Worm (Caenorhabditis elegans) whole organism, L1 larva: Measurements from ENCODE around the gene ugtp-1.
A peak's percentile ranks its signal among the peaks of the same experiment; 100 is the strongest.

Source experiments
- C34B4.2 ChIP-seq: sonication (generic microtip); optimal IDR thresholded peaks from 2 replicates; lab custom pipeline; 2017; ENCODE audit warnings: mild to moderate bottlenecking, missing genetic modification characterization, missing compliant biosample characterization
- Y116A8C.19 ChIP-seq: sonication (generic microtip); optimal IDR thresholded peaks from 2 replicates; lab custom pipeline; 2016; ENCODE audit warnings: missing compliant biosample characterization, missing genetic modification characterization, borderline replicate concordance
- aly-2 ChIP-seq: fragments of 150-350 bp; optimal IDR thresholded peaks from 2 replicates; lab custom pipeline; 2014; ENCODE audit warnings: missing biosample characterization, missing genetic modification characterization
- blmp-1 ChIP-seq: fragments of 150-350 bp; optimal IDR thresholded peaks from 2 replicates; lab custom pipeline; 2014; ENCODE audit warnings: missing biosample characterization, missing genetic modification characterization
- ceh-82 ChIP-seq, 3 experiments: fragments of 150-350 bp in 1 of 3; sonication (generic microtip) in 2 of 3; optimal IDR thresholded peaks; 2 replicates each; lab custom pipeline; 2014 to 2017; ENCODE audit warnings: missing biosample characterization in 3 of 3, missing genetic modification characterization in 3 of 3
- ceh-90 ChIP-seq: sonication (generic microtip); optimal IDR thresholded peaks from 2 replicates; lab custom pipeline; 2016; ENCODE audit warnings: missing genetic modification characterization, missing compliant biosample characterization
- ces-1 ChIP-seq: fragments of 150-350 bp; optimal IDR thresholded peaks from 2 replicates; lab custom pipeline; 2014; ENCODE audit warnings: missing biosample characterization, missing genetic modification reagents, missing genetic modification characterization
- dsc-1 ChIP-seq: sonication (generic microtip); optimal IDR thresholded peaks from 2 replicates; lab custom pipeline; 2016; ENCODE audit warnings: mild to moderate bottlenecking, missing genetic modification characterization, missing compliant biosample characterization
- egl-13 ChIP-seq: sonication (generic microtip); optimal IDR thresholded peaks from 2 replicates; lab custom pipeline; 2016; ENCODE audit warnings: missing genotype, missing genetic modification reagents, missing genetic modification characterization, missing compliant biosample characterization
- egl-27 ChIP-seq, 2 experiments: fragments of 150-350 bp in 1 of 2; sonication (generic microtip); optimal IDR thresholded peaks; 3 replicates each; lab custom pipeline; 2017 to 2018; ENCODE audit warnings: missing biosample characterization in 2 of 2, missing genetic modification characterization in 2 of 2, missing genetic modification reagents in 2 of 2
- elt-2 ChIP-seq: sonication (generic microtip); optimal IDR thresholded peaks from 2 replicates; lab custom pipeline; 2016; ENCODE audit warnings: missing genetic modification characterization, mild to moderate bottlenecking, inconsistent platforms, missing compliant biosample characterization, missing genetic modification reagents
- ets-5 ChIP-seq: fragments of 200-800 bp; sonication (Bioruptor generic); IDR thresholded peaks from 2 replicates; pipeline ENCODE4 v1.3.6; 2022; ENCODE audit warnings: missing genetic modification characterization, missing compliant biosample characterization
- fkh-10 ChIP-seq: sonication (generic microtip); optimal IDR thresholded peaks from 2 replicates; lab custom pipeline; 2017; ENCODE audit warnings: missing biosample characterization, missing genetic modification reagents, missing genetic modification characterization
- fkh-8 ChIP-seq: sonication (generic microtip); optimal IDR thresholded peaks from 2 replicates; lab custom pipeline; 2016; ENCODE audit warnings: mild to moderate bottlenecking, missing genetic modification characterization, missing compliant biosample characterization
- grh-1 ChIP-seq: fragments of 200-800 bp; sonication (Bioruptor generic); IDR thresholded peaks from 2 replicates; pipeline ENCODE4 v1.3.6; 2022; ENCODE audit warnings: missing genetic modification reagents, missing genetic modification characterization, missing compliant biosample characterization
- hlh-17 ChIP-seq: fragments of 200-800 bp; sonication (Bioruptor generic); optimal IDR thresholded peaks from 2 replicates; lab custom pipeline; 2018; ENCODE audit warnings: missing genetic modification characterization, mild to moderate bottlenecking, missing compliant biosample characterization, moderate library complexity, borderline replicate concordance
- hpl-2 ChIP-seq: fragments of 150-350 bp; optimal IDR thresholded peaks from 2 replicates; lab custom pipeline; 2014; ENCODE audit warnings: missing biosample characterization, missing genetic modification reagents, missing genetic modification characterization
- irx-1 ChIP-seq: sonication (generic microtip); optimal IDR thresholded peaks from 2 replicates; lab custom pipeline; 2016; ENCODE audit warnings: missing genetic modification characterization, missing compliant biosample characterization
- isw-1 ChIP-seq: fragments of 200-800 bp; sonication (Bioruptor generic); IDR thresholded peaks from 2 replicates; pipeline ENCODE4 v1.3.6; 2022; ENCODE audit warnings: missing genetic modification characterization, missing compliant biosample characterization
- jun-1 ChIP-seq: fragments of 150-350 bp; optimal IDR thresholded peaks from 2 replicates; lab custom pipeline; 2014; ENCODE audit warnings: missing biosample characterization, missing genetic modification reagents, missing genetic modification characterization
- lin-13 ChIP-seq: fragments of 150-350 bp; optimal IDR thresholded peaks from 2 replicates; lab custom pipeline; 2014; ENCODE audit warnings: missing biosample characterization, missing genetic modification reagents, missing genetic modification characterization
- lin-14 ChIP-seq: fragments of 200-800 bp; sonication (Bioruptor generic); optimal IDR thresholded peaks from 2 replicates; lab custom pipeline; 2018; ENCODE audit warnings: mild to moderate bottlenecking, missing genetic modification characterization, moderate library complexity, missing compliant biosample characterization
- lin-15B ChIP-seq: fragments of 150-350 bp; sonication (generic microtip); optimal IDR thresholded peaks from 3 replicates; lab custom pipeline; 2014; ENCODE audit warnings: missing biosample characterization, missing genetic modification characterization
- lin-35 ChIP-seq, 2 experiments: fragments of 150-350 bp; optimal IDR thresholded peaks; 2 replicates each; lab custom pipeline; 2014; ENCODE audit warnings: missing biosample characterization in 2 of 2, missing genetic modification characterization in 2 of 2, missing genetic modification reagents in 2 of 2
- lin-39 ChIP-seq: fragments of 150-350 bp; optimal IDR thresholded peaks from 2 replicates; lab custom pipeline; 2014; ENCODE audit warnings: missing biosample characterization, missing genetic modification reagents, missing genetic modification characterization
- lsy-2 ChIP-seq, 2 experiments: fragments of 150-350 bp; optimal IDR thresholded peaks; 2 replicates each; lab custom pipeline; 2014; ENCODE audit warnings: missing biosample characterization in 2 of 2, missing genetic modification characterization in 2 of 2
- mef-2 ChIP-seq: fragments of 150-350 bp; optimal IDR thresholded peaks from 2 replicates; lab custom pipeline; 2014; ENCODE audit warnings: missing biosample characterization, missing genetic modification characterization
- mep-1 ChIP-seq: fragments of 150-350 bp; optimal IDR thresholded peaks from 2 replicates; lab custom pipeline; 2014; ENCODE audit warnings: missing biosample characterization, missing genetic modification characterization
- nhr-19 ChIP-seq: fragments of 200-800 bp; sonication (Bioruptor generic); conservative IDR thresholded peaks from 2 replicates; pipeline ENCODE4 v1.3.6; 2022; ENCODE audit warnings: missing genetic modification characterization, missing compliant biosample characterization
- nhr-237 ChIP-seq: fragments of 150-350 bp; optimal IDR thresholded peaks from 2 replicates; lab custom pipeline; 2014; ENCODE audit warnings: missing biosample characterization, missing genetic modification characterization
- nhr-47 ChIP-seq: sonication (generic microtip); optimal IDR thresholded peaks from 2 replicates; lab custom pipeline; 2016; ENCODE audit warnings: mild to moderate bottlenecking, missing genetic modification characterization, moderate library complexity, missing compliant biosample characterization
- nhr-71 ChIP-seq: sonication (generic microtip); optimal IDR thresholded peaks from 2 replicates; lab custom pipeline; 2016; ENCODE audit warnings: mild to moderate bottlenecking, missing genetic modification characterization, moderate library complexity, missing compliant biosample characterization
- nhr-76 ChIP-seq: sonication (generic microtip); optimal IDR thresholded peaks from 2 replicates; lab custom pipeline; 2017; ENCODE audit warnings: missing biosample characterization, missing genetic modification characterization
- nhr-84 ChIP-seq: sonication (generic microtip); optimal IDR thresholded peaks from 2 replicates; lab custom pipeline; 2017; ENCODE audit warnings: missing biosample characterization, missing genetic modification characterization
- nhr-90 ChIP-seq: sonication (generic microtip); optimal IDR thresholded peaks from 2 replicates; lab custom pipeline; 2016; ENCODE audit warnings: mild to moderate bottlenecking, missing genetic modification characterization, missing compliant biosample characterization; ENCODE audit not compliant: poor library complexity
- pax-3 ChIP-seq: fragments of 200-800 bp; sonication (Bioruptor generic); optimal IDR thresholded peaks from 2 replicates; lab custom pipeline; 2018; ENCODE audit warnings: mild to moderate bottlenecking, missing genetic modification characterization, moderate library complexity, missing compliant biosample characterization
- pqm-1 ChIP-seq: sonication (generic microtip); optimal IDR thresholded peaks from 3 replicates; lab custom pipeline; 2017; ENCODE audit warnings: missing biosample characterization, missing genetic modification characterization
- skn-1 ChIP-seq: fragments of 150-350 bp; optimal IDR thresholded peaks from 2 replicates; lab custom pipeline; 2014; ENCODE audit warnings: missing biosample characterization, missing genetic modification characterization
- sptf-1 ChIP-seq: fragments of 150-350 bp; optimal IDR thresholded peaks from 2 replicates; lab custom pipeline; 2014; ENCODE audit warnings: missing biosample characterization, missing genetic modification characterization
- tlp-1 ChIP-seq: fragments of 150-350 bp; optimal IDR thresholded peaks from 2 replicates; lab custom pipeline; 2014; ENCODE audit warnings: missing biosample characterization, missing genetic modification characterization
- unc-130 ChIP-seq: fragments of 150-350 bp; optimal IDR thresholded peaks from 2 replicates; lab custom pipeline; 2017; ENCODE audit warnings: missing biosample characterization, missing genetic modification characterization, inconsistent platforms
- unc-30 ChIP-seq: sonication (generic microtip); optimal IDR thresholded peaks from 2 replicates; lab custom pipeline; 2017; ENCODE audit warnings: missing biosample characterization, missing genetic modification characterization
- unc-62 ChIP-seq: fragments of 150-350 bp; optimal IDR thresholded peaks from 2 replicates; lab custom pipeline; 2014; ENCODE audit warnings: missing biosample characterization, missing genetic modification reagents, missing genetic modification characterization
- unc-86 ChIP-seq: sonication (generic microtip); optimal IDR thresholded peaks from 2 replicates; lab custom pipeline; 2016; ENCODE audit warnings: missing genetic modification characterization, missing compliant biosample characterization
- unc-98 ChIP-seq: fragments of 200-800 bp; sonication (Bioruptor generic); IDR thresholded peaks from 2 replicates; pipeline ENCODE4 v1.3.6; 2022; ENCODE audit warnings: missing genetic modification characterization, missing compliant biosample characterization
- vab-15 ChIP-seq: sonication (generic microtip); optimal IDR thresholded peaks from 2 replicates; lab custom pipeline; 2017; ENCODE audit warnings: missing genotype, mild to moderate bottlenecking, missing genetic modification characterization, missing compliant biosample characterization
- zag-1 ChIP-seq: fragments of 150-350 bp; optimal IDR thresholded peaks from 2 replicates; lab custom pipeline; 2014; ENCODE audit warnings: missing biosample characterization, missing genetic modification characterization
- zip-4 ChIP-seq: fragments of 200-800 bp; sonication (Bioruptor generic); optimal IDR thresholded peaks from 2 replicates; lab custom pipeline; 2018; ENCODE audit warnings: mild to moderate bottlenecking, missing genetic modification characterization, moderate library complexity, missing compliant biosample characterization

Gene ugtp-1

ce11 chrIII:8785426-8785825 lies 34.9 kb upstream of the ugtp-1 start (continued):
- TF ChIP-seq jun-1 (tag; lab: Kevin White, UChicago) = peak; percentile 63
- peak; percentile 51 for TF ChIP-seq dsc-1 (tag; lab: Kevin White, UChicago)
- no peak for TF ChIP-seq hlh-17 (GFP tag; lab: Kevin White, UChicago)
- TF ChIP-seq nhr-47 (tag; lab: Kevin White, UChicago) = peak; percentile 66
- TF ChIP-seq hpl-2 = no peak
- TF ChIP-seq lin-15B (tag; lab: Kevin White, UChicago) = no peak
- TF ChIP-seq Y116A8C.19 = no peak
- peak; percentile 59 for TF ChIP-seq mep-1
- peak; percentile 42 for TF ChIP-seq lin-13 (GFP tag; lab: Kevin White, UChicago)
- TF ChIP-seq egl-13 (tag; lab: Kevin White, UChicago) = peak; percentile 39
- no peak for TF ChIP-seq aly-2 (tag; lab: Kevin White, UChicago)
- TF ChIP-seq nhr-90 (tag; lab: Kevin White, UChicago) = no peak
- peak; percentile 44 for TF ChIP-seq skn-1 (tag; lab: Kevin White, UChicago)
- no peak for TF ChIP-seq isw-1
- no peak for TF ChIP-seq lin-39 (tag; lab: Kevin White, UChicago)
- TF ChIP-seq pax-3 = peak; percentile 67

DNA sequence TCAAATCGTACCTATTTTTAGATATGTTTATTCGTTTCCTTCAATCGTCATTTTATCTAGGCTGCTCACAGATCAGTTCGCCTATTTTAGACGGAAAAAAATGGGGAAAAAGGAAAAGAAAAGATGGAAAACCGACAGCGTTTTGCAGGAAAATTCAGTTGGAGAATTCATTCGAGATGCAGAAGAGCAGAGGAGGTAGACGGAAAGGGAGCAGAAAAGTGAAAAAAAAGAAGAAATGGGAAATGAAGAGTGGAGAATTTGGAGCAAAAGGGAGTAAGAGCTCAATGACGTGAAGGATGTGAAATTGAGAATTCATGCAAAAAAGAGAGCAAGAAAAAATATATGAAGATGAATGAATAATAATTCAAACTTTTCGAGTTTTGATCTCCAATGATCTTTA lies 34.0 kb upstream of the ugtp-1 start:
- peak; percentile 31 for TF ChIP-seq unc-86 (tag; lab: Kevin White, UChicago)
- TF ChIP-seq nhr-71 = peak; percentile 42
- peak; percentile 70 for TF ChIP-seq lin-14
- no peak for TF ChIP-seq nhr-237 (tag; lab: Kevin White, UChicago)
- TF ChIP-seq ceh-82 (tag; optimal IDR thresholded peaks at IDR 0.05; lab: Kevin White, UChicago) = peak in 1 of 3 experiments; percentile 8
- peak; percentile 52 for TF ChIP-seq fkh-10
- TF ChIP-seq egl-13 (tag; lab: Kevin White, UChicago) = peak; percentile 41
- no peak for TF ChIP-seq skn-1 (tag; lab: Kevin White, UChicago)

- TF ChIP-seq mef-2 (tag; lab: Kevin White, UChicago) (no peak), unc-30 (tag; lab: Kevin White, UChicago) (no peak), unc-86 (tag; lab: Kevin White, UChicago) (no peak), nhr-237 (tag; lab: Kevin White, UChicago) (no peak), lin-13 (GFP tag; lab: Kevin White, UChicago) (no peak), tlp-1 (tag; lab: Kevin White, UChicago) (no peak), fkh-8 (tag; lab: Kevin White, UChicago) (no peak), lsy-2 (tag; optimal IDR thresholded peaks at IDR 0.05; lab: Kevin White, UChicago) (no peak), nhr-47 (tag; lab: Kevin White, UChicago) (no peak), irx-1 (tag; lab: Kevin White, UChicago) (no peak), C34B4.2 (no peak), skn-1 (tag; lab: Kevin White, UChicago) (no peak), lin-35 (GFP tag; optimal IDR thresholded peaks at IDR 0.05; lab: Kevin White, UChicago) (peak in 1 of 2 experiments; percentile 65), nhr-71 (peak; percentile 51), vab-15 (tag; lab: Kevin White, UChicago) (no peak), elt-2 (tag; lab: Kevin White, UChicago) (peak; percentile 29), lin-39 (tag; lab: Kevin White, UChicago) (no peak), ces-1 (GFP tag; lab: Kevin White, UChicago) (no peak), zag-1 (no peak), jun-1 (tag; lab: Kevin White, UChicago) (no peak), nhr-84 (tag; lab: Kevin White, UChicago) (no peak), grh-1 (GFP tag; lab: Robert Waterston, UW) (no peak), pqm-1 (tag; lab: Kevin White, UChicago) (no peak), unc-98 (GFP tag; lab: Robert Waterston, UW) (no peak), nhr-76 (no peak), zip-4 (GFP tag; lab: Kevin White, UChicago) (no peak), unc-62 (GFP tag; lab: Kevin White, UChicago) (no peak), aly-2 (tag; lab: Kevin White, UChicago) (no peak), lin-15B (tag; lab: Kevin White, UChicago) (no peak), egl-27 (tag; optimal IDR thresholded peaks at IDR 0.05; lab: Kevin White, UChicago) (no peak), unc-130 (peak; percentile 50), sptf-1 (no peak), ceh-90 (tag; lab: Kevin White, UChicago) (no peak), blmp-1 (tag; lab: Kevin White, UChicago) (peak; percentile 10), lin-14 (peak; percentile 45), ets-5 (no peak), nhr-19 (no peak; the same call in 1 of the 2 replicates)
These were observed 32.2 kb upstream of the ugtp-1 start for ce11 chrIII:8782744-8783143.
